Fruit fly (Drosophila melanogaster) whole organism, embryonic: Measurements from ENCODE around the gene Ythdc1.

ENCODE experiments used
- ATbp ChIP-seq: fragments of 200-800 bp; sonication (Bioruptor generic); optimal IDR thresholded peaks from 2 replicates; lab custom pipeline; 2017; ENCODE audit warnings: missing biosample characterization, mild to moderate bottlenecking, missing genetic modification characterization, missing genetic modification reagents
- CG10654 ChIP-seq: fragments of 200-800 bp; sonication (Bioruptor generic); optimal IDR thresholded peaks from 2 replicates; lab custom pipeline; 2016; ENCODE audit warnings: missing biosample characterization, missing genetic modification characterization
- CG12071 ChIP-seq: fragments of 200-800 bp; sonication (Bioruptor generic); optimal IDR thresholded peaks from 3 replicates; lab custom pipeline; 2018; ENCODE audit warnings: missing biosample characterization, mild to moderate bottlenecking, missing genetic modification characterization
- CG13296 ChIP-seq: fragments of 200-800 bp; sonication (Bioruptor generic); optimal IDR thresholded peaks from 3 replicates; lab custom pipeline; 2018; ENCODE audit warnings: missing biosample characterization, mild to moderate bottlenecking, missing genetic modification characterization
- CG13624 ChIP-seq: fragments of 200-800 bp; sonication (Bioruptor generic); optimal IDR thresholded peaks from 2 replicates; lab custom pipeline; 2016; ENCODE audit warnings: missing biosample characterization, missing genetic modification characterization
- CG15601 ChIP-seq: fragments of 200-800 bp; sonication (Bioruptor generic); optimal IDR thresholded peaks from 3 replicates; lab custom pipeline; 2019; ENCODE audit warnings: missing biosample characterization, mild to moderate bottlenecking, missing genetic modification characterization, moderate library complexity
- CG17361 ChIP-seq: fragments of 200-800 bp; sonication (Bioruptor generic); IDR thresholded peaks from 3 replicates; pipeline ENCODE4 v1.3.6; 2022; ENCODE audit warnings: missing biosample characterization, missing genetic modification characterization
- CG17802 ChIP-seq: fragments of 200-800 bp; sonication (Bioruptor generic); optimal IDR thresholded peaks from 2 replicates; lab custom pipeline; 2018; ENCODE audit warnings: missing biosample characterization, mild to moderate bottlenecking, missing genetic modification characterization, moderate library complexity
- CG31388 ChIP-seq: fragments of 200-800 bp; sonication (Bioruptor generic); optimal IDR thresholded peaks from 2 replicates; lab custom pipeline; 2016; ENCODE audit warnings: missing biosample characterization, missing genetic modification characterization
- CG3838 ChIP-seq: fragments of 200-800 bp; sonication (Bioruptor generic); optimal IDR thresholded peaks from 3 replicates; lab custom pipeline; 2016; ENCODE audit warnings: missing biosample characterization, missing genetic modification characterization
- CG6654 ChIP-seq: fragments of 200-800 bp; sonication (Bioruptor generic); optimal IDR thresholded peaks from 2 replicates; lab custom pipeline; 2017; ENCODE audit warnings: missing biosample characterization, mild to moderate bottlenecking, missing genetic modification characterization
- CG6689 ChIP-seq: fragments of 200-800 bp; sonication (Bioruptor generic); IDR thresholded peaks from 2 replicates; pipeline ENCODE4 v1.3.6; 2022; ENCODE audit warnings: missing biosample characterization, missing genetic modification characterization
- CG6791 ChIP-seq: fragments of 200-800 bp; sonication (Bioruptor generic); IDR thresholded peaks from 3 replicates; pipeline ENCODE4 v1.3.6; 2022; ENCODE audit warnings: missing biosample characterization, missing genetic modification characterization; ENCODE audit not compliant: partially characterized antibody
- CG7786 ChIP-seq: fragments of 200-800 bp; sonication (Bioruptor generic); optimal IDR thresholded peaks from 2 replicates; lab custom pipeline; 2016; ENCODE audit warnings: missing biosample characterization, missing genetic modification characterization
- CG8089 ChIP-seq: fragments of 200-800 bp; sonication (Bioruptor generic); optimal IDR thresholded peaks from 3 replicates; lab custom pipeline; 2016; ENCODE audit warnings: missing biosample characterization, missing genetic modification characterization
- CoRest ChIP-seq: fragments of 200-800 bp; sonication (Bioruptor generic); optimal IDR thresholded peaks from 3 replicates; lab custom pipeline; 2018; ENCODE audit warnings: missing biosample characterization, mild to moderate bottlenecking, missing genetic modification characterization, moderate library complexity
- D ChIP-seq, 2 experiments: fragments of 200-800 bp in 1 of 2; fragments of >200 bp in 1 of 2; sonication (Bioruptor generic) in 1 of 2; optimal IDR thresholded peaks; 2 replicates in 1 of 2; 3 replicates in 1 of 2; lab custom pipeline; 2017; ENCODE audit warnings: mild to moderate bottlenecking in 1 of 2, missing biosample characterization in 1 of 2, missing genetic modification characterization in 1 of 2, missing genetic modification reagents in 1 of 2
- Doc3 ChIP-seq: fragments of 200-800 bp; sonication (Bioruptor generic); IDR thresholded peaks from 3 replicates; pipeline ENCODE4 v1.3.6; 2022; ENCODE audit warnings: missing biosample characterization, missing genetic modification characterization; ENCODE audit not compliant: partially characterized antibody
- Ets97D ChIP-seq: fragments of 200-800 bp; sonication (Bioruptor generic); optimal IDR thresholded peaks from 3 replicates; lab custom pipeline; 2016; ENCODE audit warnings: missing biosample characterization, missing genetic modification characterization
- Fer3 ChIP-seq: fragments of 200-800 bp; sonication (Bioruptor generic); optimal IDR thresholded peaks from 2 replicates; lab custom pipeline; 2018; ENCODE audit warnings: missing biosample characterization, mild to moderate bottlenecking, missing genetic modification characterization, moderate library complexity
- H15 ChIP-seq: fragments of 200-800 bp; sonication (Bioruptor generic); IDR thresholded peaks from 3 replicates; pipeline ENCODE4 v1.3.6; 2022; ENCODE audit warnings: missing biosample characterization, missing genetic modification characterization
- HmgZ ChIP-seq: fragments of 200-800 bp; sonication (Bioruptor generic); optimal IDR thresholded peaks from 2 replicates; lab custom pipeline; 2018; ENCODE audit warnings: missing biosample characterization, mild to moderate bottlenecking, missing genetic modification characterization
- Hmr ChIP-seq: fragments of 200-800 bp; sonication (Bioruptor generic); optimal IDR thresholded peaks from 3 replicates; lab custom pipeline; 2017; ENCODE audit warnings: mild to moderate bottlenecking, missing biosample characterization, missing genetic modification reagents, missing genetic modification characterization
- Jarid2 ChIP-seq: fragments of 200-800 bp; sonication (Bioruptor generic); optimal IDR thresholded peaks from 3 replicates; lab custom pipeline; 2017; ENCODE audit warnings: mild to moderate bottlenecking, missing biosample characterization, missing genetic modification reagents, missing genetic modification characterization
- Mrtf ChIP-seq: fragments of 200-800 bp; sonication (Bioruptor generic); IDR thresholded peaks from 3 replicates; pipeline ENCODE4 v1.3.6; 2022; ENCODE audit warnings: missing biosample characterization, missing genetic modification characterization
- PHDP ChIP-seq: fragments of 200-800 bp; sonication (Bioruptor generic); optimal IDR thresholded peaks from 3 replicates; lab custom pipeline; 2018; ENCODE audit warnings: missing biosample characterization, mild to moderate bottlenecking, missing genetic modification characterization, moderate library complexity
- Scr ChIP-seq: fragments of 200-800 bp; sonication (Bioruptor generic); IDR thresholded peaks from 2 replicates; pipeline ENCODE4 v1.3.6; 2022; ENCODE audit warnings: missing biosample characterization, missing genetic modification characterization; ENCODE audit not compliant: partially characterized antibody
- Sry-β ChIP-seq: fragments of 200-800 bp; sonication (Bioruptor generic); optimal IDR thresholded peaks from 2 replicates; lab custom pipeline; 2018; ENCODE audit warnings: missing biosample characterization, mild to moderate bottlenecking, missing genetic modification characterization, moderate library complexity
- Vsx1 ChIP-seq: fragments of 200-800 bp; sonication (Bioruptor generic); optimal IDR thresholded peaks from 2 replicates; lab custom pipeline; 2017; ENCODE audit warnings: missing biosample characterization, mild to moderate bottlenecking, missing genetic modification characterization, missing genetic modification reagents
- YL-1 ChIP-seq: fragments of 200-800 bp; sonication (Bioruptor generic); optimal IDR thresholded peaks from 3 replicates; lab custom pipeline; 2017; ENCODE audit warnings: missing biosample characterization, mild to moderate bottlenecking, missing genetic modification characterization
- bab2 ChIP-seq: fragments of 200-800 bp; sonication (Bioruptor generic); optimal IDR thresholded peaks from 2 replicates; lab custom pipeline; 2016; ENCODE audit warnings: missing biosample characterization, missing genetic modification characterization
- chinmo ChIP-seq: fragments of 200-800 bp; sonication (Bioruptor generic); IDR thresholded peaks from 4 replicates; pipeline ENCODE4 v1.3.6; 2022; ENCODE audit warnings: missing biosample characterization, missing genetic modification characterization; ENCODE audit not compliant: partially characterized antibody
- cwo ChIP-seq: fragments of 200-800 bp; sonication (Bioruptor generic); optimal IDR thresholded peaks from 3 replicates; lab custom pipeline; 2017; ENCODE audit warnings: missing biosample characterization, missing genetic modification characterization, mild to moderate bottlenecking, moderate library complexity, missing genetic modification reagents
- emc ChIP-seq: fragments of 200-800 bp; sonication (Bioruptor generic); optimal IDR thresholded peaks from 2 replicates; lab custom pipeline; 2016; ENCODE audit warnings: missing biosample characterization, missing genetic modification characterization
- esg ChIP-seq: fragments of 200-800 bp; sonication (Bioruptor generic); conservative IDR thresholded peaks from 2 replicates; pipeline ENCODE4 v1.3.6; 2022; ENCODE audit warnings: missing biosample characterization, missing genetic modification characterization
- eve ChIP-seq, 2 experiments: fragments of >200 bp; optimal IDR thresholded peaks; 2 replicates each; lab custom pipeline; 2017; ENCODE audit warnings: missing biosample characterization in 2 of 2, missing genetic modification characterization in 2 of 2
- exex ChIP-seq: fragments of 200-800 bp; sonication (Bioruptor generic); optimal IDR thresholded peaks from 4 replicates; lab custom pipeline; 2018; ENCODE audit warnings: missing biosample characterization, mild to moderate bottlenecking, missing genetic modification characterization, moderate library complexity
- fd3F ChIP-seq: fragments of 200-800 bp; sonication (Bioruptor generic); optimal IDR thresholded peaks from 2 replicates; lab custom pipeline; 2018; ENCODE audit warnings: missing biosample characterization, mild to moderate bottlenecking, missing genetic modification characterization, moderate library complexity
- gcm ChIP-seq: fragments of 200-800 bp; sonication (Bioruptor generic); optimal IDR thresholded peaks from 2 replicates; lab custom pipeline; 2019; ENCODE audit warnings: missing biosample characterization, mild to moderate bottlenecking, missing genetic modification characterization, moderate library complexity
- grn ChIP-seq: fragments of 200-800 bp; sonication (Bioruptor generic); optimal IDR thresholded peaks from 3 replicates; lab custom pipeline; 2017; ENCODE audit warnings: missing biosample characterization, missing genetic modification characterization
- h ChIP-seq: fragments of >200 bp; optimal IDR thresholded peaks from 2 replicates; lab custom pipeline; 2017
- hb ChIP-seq: fragments of 200-800 bp; sonication (Bioruptor generic); IDR thresholded peaks from 3 replicates; pipeline ENCODE4 v1.3.6; 2022; ENCODE audit warnings: missing biosample characterization, missing genetic modification characterization; ENCODE audit not compliant: partially characterized antibody
- luna ChIP-seq: fragments of 200-800 bp; sonication (Bioruptor generic); optimal IDR thresholded peaks from 2 replicates; lab custom pipeline; 2016; ENCODE audit warnings: missing biosample characterization, missing genetic modification characterization
- odd ChIP-seq: fragments of 200-800 bp; sonication (Bioruptor generic); optimal IDR thresholded peaks from 2 replicates; lab custom pipeline; 2017; ENCODE audit warnings: missing biosample characterization, mild to moderate bottlenecking, missing genetic modification characterization
- pb ChIP-seq: fragments of 200-800 bp; sonication (Bioruptor generic); optimal IDR thresholded peaks from 3 replicates; lab custom pipeline; 2016; ENCODE audit warnings: missing biosample characterization, missing genetic modification characterization
- pros ChIP-seq: fragments of 200-800 bp; sonication (Bioruptor generic); optimal IDR thresholded peaks from 3 replicates; lab custom pipeline; 2019; ENCODE audit warnings: missing biosample characterization, mild to moderate bottlenecking, missing genetic modification characterization, moderate library complexity
- rib ChIP-seq: fragments of 200-800 bp; sonication (Bioruptor generic); IDR thresholded peaks from 2 replicates; pipeline ENCODE4 v1.3.6; 2022; ENCODE audit warnings: missing biosample characterization, missing genetic modification characterization
- slp2 ChIP-seq: fragments of 200-800 bp; sonication (Bioruptor generic); optimal IDR thresholded peaks from 2 replicates; lab custom pipeline; 2016; ENCODE audit warnings: missing biosample characterization, missing genetic modification characterization
- sqz ChIP-seq: fragments of 200-800 bp; sonication (Bioruptor generic); optimal IDR thresholded peaks from 3 replicates; lab custom pipeline; 2018; ENCODE audit warnings: missing biosample characterization, mild to moderate bottlenecking, missing genetic modification characterization
- ttk ChIP-seq: fragments of 200-800 bp; sonication (Bioruptor generic); IDR thresholded peaks from 2 replicates; pipeline ENCODE4 v2.1.2; 2022; ENCODE audit warnings: missing biosample characterization, missing genetic modification characterization

Ythdc1 gene

dm6 chr3L:3396056-3396455 is 22.1 kb upstream of the Ythdc1 start (continued):
- no peak for TF ChIP-seq Scr (GFP tag; lab: Robert Waterston, UW)
- peak; percentile 70 for TF ChIP-seq ttk (GFP tag; lab: Robert Waterston, UW)
- TF ChIP-seq CG7786 (GFP tag; lab: Kevin White, UChicago), result peak; percentile 47
- no peak for TF ChIP-seq D (optimal IDR thresholded peaks at IDR 0.05; lab: Kevin White, UChicago)
- peak; percentile 95 for TF ChIP-seq D (GFP tag; optimal IDR thresholded peaks at IDR 0.05; lab: Kevin White, UChicago)
- peak; percentile 6 for TF ChIP-seq exex (tag; lab: Kevin White, UChicago)
- TF ChIP-seq CG6654 (GFP tag; lab: Kevin White, UChicago), result peak; percentile 79
- peak; percentile 3 for TF ChIP-seq CG13296 (GFP tag; lab: Kevin White, UChicago)
- TF ChIP-seq CG3838 (GFP tag; lab: Kevin White, UChicago), result peak; percentile 48
- TF ChIP-seq cwo, result peak; percentile 9
- no peak for TF ChIP-seq CG6791 (GFP tag; lab: Robert Waterston, UW)
- peak; percentile 90 for TF ChIP-seq sqz (GFP tag; lab: Kevin White, UChicago)
- peak; percentile 26 for TF ChIP-seq pb
- TF ChIP-seq fd3F (GFP tag; lab: Kevin White, UChicago), result no peak
- peak; percentile 92 for TF ChIP-seq gcm (GFP tag; lab: Kevin White, UChicago)
- peak; percentile 89 for TF ChIP-seq CG17361 (GFP tag; lab: Robert Waterston, UW)
- no peak for TF ChIP-seq Hmr
- no peak for TF ChIP-seq Doc3
- TF ChIP-seq CG15601 (tag; lab: Kevin White, UChicago), result peak; percentile 97
- TF ChIP-seq esg (GFP tag; lab: Robert Waterston, UW), result peak; percentile 63
- peak; percentile 69 for TF ChIP-seq Sry-β (GFP tag; lab: Kevin White, UChicago)
- TF ChIP-seq eve (GFP tag; optimal IDR thresholded peaks at IDR 0.05; lab: Kevin White, UChicago), result peak in 1 of 2 experiments; percentile 93
- TF ChIP-seq pros (GFP tag; lab: Kevin White, UChicago), result no peak
- TF ChIP-seq luna, result no peak
- TF ChIP-seq Mrtf (GFP tag; lab: Robert Waterston, UW), result peak; percentile 69; the same call in 2 of the 3 replicates
- peak; percentile 79 for TF ChIP-seq CG8089
- peak; percentile 40 for TF ChIP-seq Ets97D (GFP tag; lab: Kevin White, UChicago)
- TF ChIP-seq bab2 (GFP tag; lab: Kevin White, UChicago), result peak; percentile 85
- peak; percentile 81 for TF ChIP-seq CG17802 (tag; lab: Kevin White, UChicago)
- peak; percentile 91 for TF ChIP-seq ATbp (GFP tag; lab: Kevin White, UChicago)
- TF ChIP-seq rib (GFP tag; lab: Robert Waterston, UW), result no peak
- peak; percentile 45 for TF ChIP-seq CG13624 (GFP tag; lab: Kevin White, UChicago)
- TF ChIP-seq chinmo (GFP tag; lab: Robert Waterston, UW), result no peak
- TF ChIP-seq CG6689 (GFP tag; lab: Robert Waterston, UW), result peak; percentile 89
- TF ChIP-seq hb (GFP tag; lab: Robert Waterston, UW), result no peak
- peak; percentile 71 for TF ChIP-seq Vsx1
- peak; percentile 67 for TF ChIP-seq slp2 (GFP tag; lab: Kevin White, UChicago)
- peak; percentile 85 for TF ChIP-seq PHDP (tag; lab: Kevin White, UChicago)
- peak; percentile 46 for TF ChIP-seq YL-1 (GFP tag; lab: Kevin White, UChicago)
- TF ChIP-seq CG10654, result peak; percentile 86
- TF ChIP-seq CG12071, result peak; percentile 29
- TF ChIP-seq CG31388 (GFP tag; lab: Kevin White, UChicago), result peak; percentile 67
- peak; percentile 91 for TF ChIP-seq CoRest (tag; lab: Kevin White, UChicago)
- TF ChIP-seq odd (GFP tag; lab: Kevin White, UChicago), result peak; percentile 68
- peak; percentile 48 for TF ChIP-seq Jarid2 (GFP tag; lab: Kevin White, UChicago)
- peak; percentile 82 for TF ChIP-seq H15
- peak; percentile 60 for TF ChIP-seq HmgZ (tag; lab: Kevin White, UChicago)
- TF ChIP-seq Fer3, result peak; percentile 57
- peak; percentile 37 for TF ChIP-seq grn (GFP tag; lab: Kevin White, UChicago)
- TF ChIP-seq emc (GFP tag; lab: Kevin White, UChicago), result no peak
- no peak for TF ChIP-seq h
